Worm (Caenorhabditis elegans): ENCODE results near the gene F31B9.4.

F31B9.4 gene

ce11 chrX:15902835-15903234 lies 14.1 kb downstream of the F31B9.4 start:
- no peak for TF ChIP-seq unc-62 (GFP tag; optimal IDR thresholded peaks at IDR 0.05)

ce11 chrX:15901214-15901613 lies 15.7 kb downstream of the F31B9.4 start:
- no peak for TF ChIP-seq unc-62 (GFP tag; optimal IDR thresholded peaks at IDR 0.05)

- no peak for TF ChIP-seq unc-62 (GFP tag; optimal IDR thresholded peaks at IDR 0.05)
Observed at ce11 chrX:15892525-15892924, 24.4 kb downstream of the F31B9.4 start.

ce11 chrX:15887989-15888388 lies 28.9 kb downstream of the F31B9.4 start:
- TF ChIP-seq unc-62 (GFP tag; optimal IDR thresholded peaks at IDR 0.05): no peak

ce11 chrX:15887495-15887894 lies 29.4 kb downstream of the F31B9.4 start, which contains the start of gene F53H4.3:
Gene F53H4.3, minus strand, starts transcription at chrX:15887595.
- TF ChIP-seq unc-62 (GFP tag; optimal IDR thresholded peaks at IDR 0.05): no peak

- no peak for TF ChIP-seq unc-62 (GFP tag; optimal IDR thresholded peaks at IDR 0.05)
Observed at ce11 chrX:15884478-15884877, 32.4 kb downstream of the F31B9.4 start.

- TF ChIP-seq unc-62 (GFP tag; optimal IDR thresholded peaks at IDR 0.05): no peak
Observed at ce11 chrX:15881027-15881426, 35.9 kb downstream of the F31B9.4 start.

ce11 chrX:15878785-15879184 lies 38.1 kb downstream of the F31B9.4 start, which contains the start of gene gmeb-2:
Gene gmeb-2, plus strand, starts transcription at chrX:15879085.
- TF ChIP-seq unc-62 (GFP tag; optimal IDR thresholded peaks at IDR 0.05): no peak

ce11 chrX:15876936-15877335 lies 40.0 kb downstream of the F31B9.4 start:
- no peak for TF ChIP-seq unc-62 (GFP tag; optimal IDR thresholded peaks at IDR 0.05)

ce11 chrX:15869589-15869988 lies 47.3 kb downstream of the F31B9.4 start:
- TF ChIP-seq unc-62 (GFP tag; optimal IDR thresholded peaks at IDR 0.05): no peak

- no peak for TF ChIP-seq unc-62 (GFP tag; optimal IDR thresholded peaks at IDR 0.05)
Observed at ce11 chrX:15865868-15866555, 50.9 kb downstream of the F31B9.4 start, which contains the start of the genes csb-1 and F53H4.4. Gene csb-1, minus strand, starts transcription at chrX:15865918. Gene F53H4.4, plus strand, starts transcription at chrX:15866387.
